Fruit fly (Drosophila melanogaster) whole organism, embryonic: ENCODE data around the gene CG7465.

Experiments used
- Atf-2 ChIP-seq: fragments of 200-800 bp; sonication (Bioruptor generic); optimal IDR thresholded peaks from 2 replicates; lab custom pipeline; 2016; ENCODE audit warnings: missing biosample characterization, missing genetic modification characterization
- Awh ChIP-seq: fragments of 200-800 bp; sonication (Bioruptor generic); IDR thresholded peaks from 2 replicates; pipeline ENCODE4, ENCODE4 v1.3.6; 2022; ENCODE audit warnings: missing biosample characterization, missing genetic modification characterization
- B-H1 ChIP-seq: fragments of 200-800 bp; sonication (Bioruptor generic); IDR thresholded peaks from 3 replicates; pipeline ENCODE4 v1.3.6; 2022; ENCODE audit warnings: missing biosample characterization, missing genetic modification characterization
- Blimp-1 ChIP-seq: fragments of 200-800 bp; sonication (Bioruptor generic); optimal IDR thresholded peaks from 3 replicates; lab custom pipeline; 2018; ENCODE audit warnings: missing biosample characterization, missing genetic modification characterization, mild to moderate bottlenecking, moderate library complexity, missing genetic modification reagents
- Bteb2 ChIP-seq: fragments of 200-800 bp; sonication (Bioruptor generic); optimal IDR thresholded peaks from 2 replicates; lab custom pipeline; 2016; ENCODE audit warnings: missing biosample characterization, missing genetic modification characterization
- CG11456 ChIP-seq: fragments of 200-800 bp; sonication (Bioruptor generic); IDR thresholded peaks from 3 replicates; pipeline ENCODE4 v1.3.6; 2022; ENCODE audit warnings: missing biosample characterization, missing genetic modification characterization
- CG11560 ChIP-seq: fragments of 200-800 bp; sonication (Bioruptor generic); IDR thresholded peaks from 3 replicates; pipeline ENCODE4 v1.3.6; 2022; ENCODE audit warnings: missing biosample characterization, missing genetic modification characterization
- CG12236 ChIP-seq: fragments of 200-800 bp; sonication (Bioruptor generic); optimal IDR thresholded peaks from 2 replicates; lab custom pipeline; 2016; ENCODE audit warnings: missing biosample characterization, missing genetic modification characterization
- CG12769 ChIP-seq: fragments of 200-800 bp; sonication (Bioruptor generic); optimal IDR thresholded peaks from 2 replicates; lab custom pipeline; 2019; ENCODE audit warnings: missing biosample characterization, mild to moderate bottlenecking, missing genetic modification characterization, moderate library complexity
- CG13894 ChIP-seq: fragments of 200-800 bp; sonication (Bioruptor generic); optimal IDR thresholded peaks from 3 replicates; lab custom pipeline; 2018; ENCODE audit warnings: missing biosample characterization, mild to moderate bottlenecking, missing genetic modification characterization, moderate library complexity
- CG15073 ChIP-seq: fragments of 200-800 bp; sonication (Bioruptor generic); optimal IDR thresholded peaks from 2 replicates; lab custom pipeline; 2016; ENCODE audit warnings: missing biosample characterization, missing genetic modification characterization
- CG16779 ChIP-seq: fragments of 200-800 bp; sonication (Bioruptor generic); IDR thresholded peaks from 2 replicates; pipeline ENCODE4 v1.3.6; 2022; ENCODE audit warnings: missing biosample characterization, missing genetic modification characterization
- CG17385 ChIP-seq: fragments of 200-800 bp; sonication (Bioruptor generic); optimal IDR thresholded peaks from 3 replicates; lab custom pipeline; 2018; ENCODE audit warnings: missing biosample characterization, mild to moderate bottlenecking, missing genetic modification characterization
- CG17612 ChIP-seq: fragments of 200-800 bp; sonication (Bioruptor generic); IDR thresholded peaks from 2 replicates; pipeline ENCODE4 v1.3.6; 2022; ENCODE audit warnings: missing biosample characterization, missing genetic modification characterization
- CG32532 ChIP-seq: fragments of 200-800 bp; sonication (Bioruptor generic); IDR thresholded peaks from 2 replicates; pipeline ENCODE4 v1.3.6; 2022; ENCODE audit warnings: missing biosample characterization, missing genetic modification characterization
- CG34422 ChIP-seq: fragments of 200-800 bp; sonication (Bioruptor generic); IDR thresholded peaks from 3 replicates; pipeline ENCODE4 v1.3.6; 2022; ENCODE audit warnings: missing biosample characterization, missing genetic modification characterization
- CG6654 ChIP-seq: fragments of 200-800 bp; sonication (Bioruptor generic); optimal IDR thresholded peaks from 2 replicates; lab custom pipeline; 2017; ENCODE audit warnings: missing biosample characterization, mild to moderate bottlenecking, missing genetic modification characterization
- CkIIα-i1 ChIP-seq: fragments of 200-800 bp; sonication (Bioruptor generic); IDR thresholded peaks from 2 replicates; pipeline ENCODE4 v1.3.6; 2022; ENCODE audit warnings: missing biosample characterization, missing genetic modification characterization
- D ChIP-seq, 2 experiments: fragments of 200-800 bp in 1 of 2; fragments of >200 bp in 1 of 2; sonication (Bioruptor generic) in 1 of 2; optimal IDR thresholded peaks; 2 replicates in 1 of 2; 3 replicates in 1 of 2; lab custom pipeline; 2017; ENCODE audit warnings: mild to moderate bottlenecking in 1 of 2, missing biosample characterization in 1 of 2, missing genetic modification characterization in 1 of 2, missing genetic modification reagents in 1 of 2
- Dip2 ChIP-seq: fragments of 200-800 bp; sonication (Bioruptor generic); IDR thresholded peaks from 2 replicates; pipeline ENCODE4 v1.3.6; 2022; ENCODE audit warnings: missing biosample characterization, missing genetic modification characterization
- E2f2 ChIP-seq: fragments of 200-800 bp; sonication (Bioruptor generic); IDR thresholded peaks from 2 replicates; pipeline ENCODE4 v1.3.6; 2022; ENCODE audit warnings: missing biosample characterization, missing genetic modification characterization
- Eip74EF ChIP-seq, 2 experiments: fragments of 200-800 bp in 1 of 2; fragments of >200 bp in 1 of 2; sonication (Bioruptor generic) in 1 of 2; optimal IDR thresholded peaks; 2 replicates each; lab custom pipeline; 2017 to 2019; ENCODE audit warnings: missing biosample characterization in 2 of 2, missing genetic modification characterization in 2 of 2, mild to moderate bottlenecking in 1 of 2, moderate library complexity in 1 of 2
- Ets65A ChIP-seq: fragments of 200-800 bp; sonication (Bioruptor generic); peaks from one replicate; lab custom pipeline; 2016; ENCODE audit warnings: missing biosample characterization, missing genetic modification characterization
- HLH54F ChIP-seq: fragments of 200-800 bp; sonication (Bioruptor generic); optimal IDR thresholded peaks from 3 replicates; lab custom pipeline; 2016; ENCODE audit warnings: missing biosample characterization, missing genetic modification characterization
- Hr39 ChIP-seq: fragments of >200 bp; optimal IDR thresholded peaks from 2 replicates; lab custom pipeline; 2017
- Hr78 ChIP-seq, 2 experiments: fragments of 200-800 bp in 1 of 2; fragments of >200 bp in 1 of 2; sonication (Bioruptor generic) in 1 of 2; optimal IDR thresholded peaks; 2 replicates each; lab custom pipeline; 2017 to 2019; ENCODE audit warnings: missing biosample characterization in 2 of 2, missing genetic modification characterization in 2 of 2, mild to moderate bottlenecking in 1 of 2, moderate library complexity in 1 of 2
- Kr ChIP-seq: fragments of 200-800 bp; sonication (Bioruptor generic); optimal IDR thresholded peaks from 2 replicates; lab custom pipeline; 2017; ENCODE audit warnings: missing biosample characterization, mild to moderate bottlenecking, missing genetic modification characterization
- Med ChIP-seq: fragments of 200-800 bp; sonication (Bioruptor generic); peaks from one replicate; lab custom pipeline; 2016; ENCODE audit warnings: missing biosample characterization, missing genetic modification characterization, mild to moderate bottlenecking, inconsistent platforms, moderate library complexity
- Vsx1 ChIP-seq: fragments of 200-800 bp; sonication (Bioruptor generic); optimal IDR thresholded peaks from 2 replicates; lab custom pipeline; 2017; ENCODE audit warnings: missing biosample characterization, mild to moderate bottlenecking, missing genetic modification characterization, missing genetic modification reagents
- abd-A ChIP-seq: fragments of 200-800 bp; sonication (Bioruptor generic); optimal IDR thresholded peaks from 3 replicates; lab custom pipeline; 2019; ENCODE audit warnings: missing biosample characterization, mild to moderate bottlenecking, missing genetic modification characterization, moderate library complexity
- al ChIP-seq: fragments of 200-800 bp; sonication (Bioruptor generic); IDR thresholded peaks from 2 replicates; pipeline ENCODE4 v1.3.6; 2022; ENCODE audit warnings: missing biosample characterization, missing genetic modification characterization
- ash1 ChIP-seq: fragments of 200-800 bp; sonication (Bioruptor generic); optimal IDR thresholded peaks from 2 replicates; lab custom pipeline; 2018; ENCODE audit warnings: missing biosample characterization, mild to moderate bottlenecking, missing genetic modification characterization
- crol ChIP-seq: fragments of 200-800 bp; sonication (Bioruptor generic); IDR thresholded peaks from 2 replicates; pipeline ENCODE4 v1.3.6; 2022; ENCODE audit warnings: missing biosample characterization, missing genetic modification characterization
- lbe ChIP-seq: fragments of 200-800 bp; sonication (Bioruptor generic); optimal IDR thresholded peaks from 2 replicates; lab custom pipeline; 2016; ENCODE audit warnings: missing biosample characterization, mild to moderate bottlenecking, missing genetic modification characterization
- pho ChIP-seq: fragments of 200-800 bp; sonication (Bioruptor generic); optimal IDR thresholded peaks from 2 replicates; lab custom pipeline; 2016; ENCODE audit warnings: missing biosample characterization, missing genetic modification characterization
- pros ChIP-seq: fragments of 200-800 bp; sonication (Bioruptor generic); optimal IDR thresholded peaks from 3 replicates; lab custom pipeline; 2019; ENCODE audit warnings: missing biosample characterization, mild to moderate bottlenecking, missing genetic modification characterization, moderate library complexity
- ranshi ChIP-seq: fragments of 200-800 bp; sonication (Bioruptor generic); IDR thresholded peaks from 2 replicates; pipeline ENCODE4 v1.3.6; 2022; ENCODE audit warnings: missing biosample characterization, missing genetic modification characterization
- sc ChIP-seq, 3 experiments: fragments of >200 bp in 2 of 3; fragments of 200-800 bp in 1 of 3; sonication (Bioruptor generic) in 1 of 3; optimal IDR thresholded peaks; 2 replicates in 2 of 3; 3 replicates in 1 of 3; lab custom pipeline; 2017; ENCODE audit warnings: mild to moderate bottlenecking in 1 of 3, missing biosample characterization in 1 of 3, missing genetic modification characterization in 1 of 3, missing genetic modification reagents in 1 of 3
- sd ChIP-seq: fragments of 200-800 bp; sonication (Bioruptor generic); optimal IDR thresholded peaks from 3 replicates; lab custom pipeline; 2018; ENCODE audit warnings: missing biosample characterization, mild to moderate bottlenecking, missing genetic modification characterization, moderate library complexity
- sens ChIP-seq: fragments of 200-800 bp; sonication (Bioruptor generic); peaks from one replicate; lab custom pipeline; 2016; ENCODE audit warnings: missing biosample characterization, missing genetic modification characterization
- sr ChIP-seq: fragments of 200-800 bp; sonication (Bioruptor generic); IDR thresholded peaks from 3 replicates; pipeline ENCODE4 v1.3.6; 2022; ENCODE audit warnings: missing biosample characterization, missing genetic modification characterization
- vvl ChIP-seq: fragments of 200-800 bp; sonication (Bioruptor generic); IDR thresholded peaks from 2 replicates; pipeline ENCODE4 v1.3.6; 2022; ENCODE audit warnings: missing biosample characterization, missing genetic modification characterization
- zen2 ChIP-seq: fragments of 200-800 bp; sonication (Bioruptor generic); IDR thresholded peaks from 3 replicates; pipeline ENCODE4 v1.3.6; 2022; ENCODE audit warnings: missing biosample characterization, missing genetic modification characterization; ENCODE audit not compliant: partially characterized antibody

Gene CG7465

DNA sequence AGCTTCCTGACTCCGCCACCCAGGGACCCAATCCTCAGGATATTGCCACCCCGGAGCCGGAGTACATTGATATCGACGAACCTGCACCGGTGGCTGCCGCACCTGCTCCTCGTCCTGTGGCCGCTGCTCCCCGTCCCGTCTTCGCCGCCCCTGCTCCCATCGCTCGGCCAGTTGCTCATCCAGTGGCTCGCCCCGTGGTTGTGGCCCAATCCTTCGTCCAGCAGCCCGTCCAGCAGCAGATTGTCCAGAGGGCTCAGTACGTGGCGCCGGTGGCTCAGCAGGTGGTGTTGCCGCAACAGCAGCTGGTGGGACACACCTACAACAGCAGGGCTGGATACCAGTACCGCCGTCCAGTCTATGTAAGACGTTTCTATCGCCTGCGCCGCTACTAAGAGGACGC is 32.9 kb upstream of the CG7465 start:
- TF ChIP-seq ash1 (GFP tag; lab: Kevin White, UChicago) (no peak), al (0 out of 2 replicates have a peak, but pooled peaks have one; percentile 11), CG6654 (GFP tag; lab: Kevin White, UChicago) (no peak), Med (GFP tag; lab: Kevin White, UChicago) (peak; percentile 74), Ets65A (peak; percentile 45), CG32532 (GFP tag; lab: Robert Waterston, UW) (0 out of 2 replicates have a peak, but pooled peaks have one; percentile 30), CG16779 (GFP tag; lab: Robert Waterston, UW) (0 out of 2 replicates have a peak, but pooled peaks have one; percentile 11), zen2 (no peak), pho (GFP tag; lab: Kevin White, UChicago) (no peak), Kr (no peak), CG11456 (GFP tag; lab: Robert Waterston, UW) (0 out of 3 replicates have a peak, but pooled peaks have one; percentile 60)
- TF ChIP-seq, all 482 proteins: peak for 6

DNA sequence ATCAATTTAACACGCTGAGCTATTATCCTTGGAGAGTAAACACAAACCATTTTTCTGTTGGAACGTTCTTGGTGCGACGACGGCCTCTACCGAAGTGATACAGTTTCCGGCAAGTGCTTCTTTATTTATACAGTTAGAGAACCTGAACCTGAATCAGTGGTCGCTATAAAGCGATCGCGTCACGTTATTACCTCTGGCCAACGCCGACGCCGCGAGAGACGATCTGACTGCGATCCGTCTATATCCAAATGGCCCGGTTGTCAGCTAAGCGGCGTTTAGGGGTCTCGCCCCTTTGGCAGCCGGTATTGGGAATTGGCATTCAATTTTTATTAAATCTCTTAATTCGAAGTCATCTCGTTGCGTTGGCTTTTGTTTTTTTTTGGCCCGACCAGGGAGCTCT is 22.0 kb upstream of the CG7465 start, which contains the start of gene CG11345:
TSS of gene CG11345 (minus strand) at position 101 of the 400 bp plus-strand sequence.
- TF ChIP-seq sens (GFP tag; lab: Kevin White, UChicago) (peak; percentile 9), CkIIα-i1 (GFP tag; lab: Robert Waterston, UW) (no peak), CG13894 (tag; lab: Kevin White, UChicago) (peak; percentile 59)

DNA sequence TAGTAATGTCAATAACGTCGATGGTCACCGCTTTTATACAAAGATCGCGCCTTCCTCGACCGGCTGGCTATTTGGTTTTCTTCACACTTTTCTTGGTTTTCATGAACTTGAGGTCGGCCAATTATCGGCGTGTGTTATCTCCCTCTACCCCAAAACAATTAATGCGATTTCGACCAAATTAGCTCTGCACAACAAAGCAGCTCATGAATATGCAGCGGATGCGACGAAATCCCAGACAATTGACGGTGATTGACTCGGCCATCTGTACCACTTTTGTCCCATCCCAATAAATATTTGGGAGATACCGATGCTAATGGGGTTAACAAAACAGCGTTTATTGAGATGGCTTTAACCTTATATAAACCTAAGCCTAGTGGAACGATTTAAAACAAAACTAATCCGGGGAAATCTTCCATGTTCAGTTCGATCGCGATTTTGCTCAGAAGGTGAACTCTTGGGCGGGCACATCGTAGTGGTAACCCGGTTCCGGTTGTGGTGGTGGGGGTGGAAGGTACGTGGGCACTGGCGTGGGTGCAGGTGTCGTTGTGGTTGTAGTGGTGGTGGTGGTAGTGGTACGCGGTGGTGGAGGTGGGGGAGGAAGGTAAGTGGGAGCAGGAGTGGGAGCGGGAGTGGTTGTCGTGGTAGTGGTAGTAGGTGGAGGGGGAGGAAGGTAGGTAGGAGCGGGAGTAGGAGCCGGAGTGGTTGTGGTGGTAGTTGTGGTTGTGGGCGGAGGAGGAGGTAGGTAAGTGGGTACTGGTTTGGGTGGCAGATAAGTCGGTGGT is 19.6 kb upstream of the CG7465 start, which contains the start of gene CG15022:
TSS of gene CG15022 (minus strand) at position 11 of the 782 bp plus-strand sequence.
- TF ChIP-seq Hr78 (GFP tag; optimal IDR thresholded peaks at IDR 0.05; lab: Kevin White, UChicago) (peak in 1 of 2 experiments; percentile 34), sd (tag; lab: Kevin White, UChicago) (peak; percentile 38), CG17612 (GFP tag; lab: Robert Waterston, UW) (0 out of 2 replicates have a peak, but pooled peaks have one; percentile 11), CG11560 (no peak), CG12769 (tag; lab: Kevin White, UChicago) (peak; percentile 65), vvl (GFP tag; lab: Robert Waterston, UW) (peak; percentile 79), abd-A (tag; lab: Kevin White, UChicago) (peak; percentile 21), sr (GFP tag; lab: Robert Waterston, UW) (peak; percentile 58; the same call in 1 of the 3 replicates), pros (GFP tag; lab: Kevin White, UChicago) (peak; percentile 55), CG11456 (GFP tag; lab: Robert Waterston, UW) (0 out of 3 replicates have a peak, but pooled peaks have one; percentile 12), Atf-2 (no peak), Awh (peak; percentile 87), Vsx1 (GFP tag; lab: Kevin White, UChicago) (peak; percentile 38), CG15073 (no peak), HLH54F (no peak), crol (GFP tag; lab: Robert Waterston, UW) (peak; percentile 49; the same call in 1 of the 2 replicates), Hr39 (peak; percentile 66)

DNA sequence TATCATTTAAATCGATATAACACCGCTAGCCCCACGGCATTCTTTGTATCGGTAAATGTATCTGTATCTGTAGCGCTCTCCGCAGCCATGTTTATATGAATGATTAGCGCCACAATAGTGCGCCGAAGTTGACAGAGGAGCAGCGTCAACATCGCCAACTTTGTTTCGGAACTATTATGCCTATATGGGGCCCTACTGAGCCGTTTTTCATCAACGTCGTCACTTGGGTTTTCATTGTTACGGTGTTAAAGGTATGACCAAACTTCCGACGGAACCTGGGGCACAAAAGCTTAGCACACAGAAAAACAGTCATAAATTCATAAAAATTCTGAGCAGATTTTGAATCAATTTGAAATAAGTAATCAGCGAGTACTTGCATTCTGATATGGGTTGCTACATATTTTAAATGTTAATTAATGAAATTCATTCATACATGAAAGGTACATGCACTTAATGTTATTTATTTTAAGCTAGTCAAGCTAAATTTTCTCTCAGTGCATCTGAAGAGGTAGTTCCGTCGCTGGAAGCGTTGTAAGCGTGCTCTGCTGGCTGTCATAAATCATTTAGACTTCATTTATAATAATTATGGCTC is 18.5 kb upstream of the CG7465 start, which contains the start of gene CG15023:
TSS of gene CG15023 (minus strand) at position 51 of the 592 bp plus-strand sequence.
- TF ChIP-seq CG17385 (GFP tag; lab: Kevin White, UChicago) (peak; percentile 13), lbe (no peak), CG12236 (GFP tag; lab: Kevin White, UChicago) (no peak), E2f2 (0 out of 2 replicates have a peak, but pooled peaks have one; percentile 7), B-H1 (GFP tag; lab: Robert Waterston, UW) (no peak), sc (optimal IDR thresholded peaks at IDR 0.05; lab: Kevin White, UChicago) (no peak), sc (GFP tag; optimal IDR thresholded peaks at IDR 0.05; lab: Kevin White, UChicago) (no peak), Eip74EF (GFP tag; optimal IDR thresholded peaks at IDR 0.05; lab: Kevin White, UChicago) (no peak), Blimp-1 (no peak), Bteb2 (GFP tag; lab: Kevin White, UChicago) (no peak), CG34422 (0 out of 3 replicates have a peak, but pooled peaks have one; percentile 27), Dip2 (GFP tag; lab: Robert Waterston, UW) (no peak), D (optimal IDR thresholded peaks at IDR 0.05; lab: Kevin White, UChicago) (no peak), D (GFP tag; optimal IDR thresholded peaks at IDR 0.05; lab: Kevin White, UChicago) (no peak), ranshi (peak; percentile 23; the same call in 1 of the 2 replicates)
